Worm (Caenorhabditis elegans) whole organism, early embryonic: ENCODE measurements around the gene sumv-2.

Source experiments
- B0310.2 ChIP-seq: sonication (generic microtip); optimal IDR thresholded peaks from 2 replicates; lab custom pipeline; 2016; ENCODE audit warnings: mild to moderate bottlenecking, missing genetic modification characterization, missing compliant biosample characterization
- F13C5.2 ChIP-seq: sonication (generic microtip); optimal IDR thresholded peaks from 2 replicates; lab custom pipeline; 2017; ENCODE audit warnings: mild to moderate bottlenecking, missing genetic modification characterization, inconsistent platforms, missing compliant biosample characterization
- aly-1 ChIP-seq: sonication (generic microtip); optimal IDR thresholded peaks from 2 replicates; lab custom pipeline; 2016; ENCODE audit warnings: missing genetic modification characterization, missing compliant biosample characterization
- ama-1 ChIP-seq: fragments of 150-350 bp; optimal IDR thresholded peaks from 2 replicates; lab custom pipeline; 2014
- ceh-13 ChIP-seq: fragments of 200-800 bp; sonication (Bioruptor generic); optimal IDR thresholded peaks from 2 replicates; lab custom pipeline; 2018; ENCODE audit warnings: mild to moderate bottlenecking, missing genetic modification characterization, missing compliant biosample characterization
- ceh-36 ChIP-seq: sonication (generic microtip); optimal IDR thresholded peaks from 2 replicates; lab custom pipeline; 2016; ENCODE audit warnings: missing genetic modification characterization, inconsistent platforms, missing compliant biosample characterization
- ets-7 ChIP-seq: sonication (generic microtip); optimal IDR thresholded peaks from 2 replicates; lab custom pipeline; 2016; ENCODE audit warnings: missing genotype, missing genetic modification characterization, missing compliant biosample characterization
- flt-1 ChIP-seq: fragments of 200-800 bp; sonication (Bioruptor generic); IDR thresholded peaks from 2 replicates; pipeline ENCODE4 v1.3.6; 2022; ENCODE audit warnings: missing genetic modification characterization, missing compliant biosample characterization
- hmbx-1 ChIP-seq: sonication (generic microtip); optimal IDR thresholded peaks from 2 replicates; lab custom pipeline; 2016; ENCODE audit warnings: mild to moderate bottlenecking, missing genetic modification characterization, missing compliant biosample characterization
- hmg-4 ChIP-seq: fragments of 200-800 bp; sonication (Bioruptor generic); optimal IDR thresholded peaks from 2 replicates; lab custom pipeline; 2018; ENCODE audit warnings: mild to moderate bottlenecking, missing genetic modification characterization, missing compliant biosample characterization
- hnd-1 ChIP-seq: sonication (generic microtip); optimal IDR thresholded peaks from 2 replicates; lab custom pipeline; 2016; ENCODE audit warnings: missing genetic modification characterization, missing compliant biosample characterization
- pes-1 ChIP-seq: fragments of 200-800 bp; sonication (Bioruptor generic); IDR thresholded peaks from 2 replicates; pipeline ENCODE4 v1.3.6; 2022; ENCODE audit warnings: missing genetic modification reagents, missing genetic modification characterization, missing compliant biosample characterization
- scrt-1 ChIP-seq: fragments of 200-800 bp; sonication (Bioruptor generic); IDR thresholded peaks from 2 replicates; pipeline ENCODE4 v1.3.6; 2022; ENCODE audit warnings: missing genetic modification characterization, missing compliant biosample characterization
- sea-1 ChIP-seq: fragments of 200-800 bp; sonication (Bioruptor generic); conservative IDR thresholded peaks from 2 replicates; pipeline ENCODE4 v1.3.6; 2022; ENCODE audit warnings: missing genetic modification characterization, missing compliant biosample characterization
- tbx-11 ChIP-seq: fragments of 200-800 bp; sonication (Bioruptor generic); IDR thresholded peaks from 2 replicates; pipeline ENCODE4 v1.3.6; 2022; ENCODE audit warnings: missing genetic modification characterization, missing compliant biosample characterization
- tbx-37 ChIP-seq: fragments of 200-800 bp; sonication (Bioruptor generic); conservative IDR thresholded peaks from 2 replicates; pipeline ENCODE4 v1.3.6; 2022; ENCODE audit warnings: missing genetic modification reagents, missing genetic modification characterization, missing compliant biosample characterization
- tra-4 ChIP-seq: sonication (generic microtip); optimal IDR thresholded peaks from 2 replicates; lab custom pipeline; 2017; ENCODE audit warnings: missing genetic modification characterization, missing compliant biosample characterization

sumv-2 gene

DNA sequence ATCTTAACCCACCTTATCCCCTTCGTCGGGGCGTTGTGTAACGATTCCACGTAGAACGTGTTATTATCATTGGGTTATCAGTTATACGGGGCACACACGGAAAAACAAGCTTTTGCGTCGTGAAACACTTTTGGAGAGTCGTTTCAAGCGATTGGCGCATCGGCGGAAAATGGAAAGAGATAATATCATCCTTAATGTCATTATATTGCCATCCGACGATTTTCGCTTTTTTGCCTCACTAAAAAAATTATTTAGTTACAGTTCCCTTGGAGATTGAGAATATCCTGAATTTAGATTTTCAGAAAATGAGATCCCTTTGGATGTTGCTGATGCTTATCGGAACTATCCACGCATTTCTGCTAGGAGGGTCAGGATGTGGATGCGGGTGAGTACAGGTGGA, 31.2 kb downstream of the sumv-2 start, which contains the start of gene F41F3.8:
F41F3.8 (plus strand) TSS at position 301 of the 400 bp plus-strand sequence.
- TF ChIP-seq ets-7 (no peak), aly-1 (no peak), F13C5.2 (tag; lab: Kevin White, UChicago) (no peak), tra-4 (tag; lab: Kevin White, UChicago) (no peak)

- TF ChIP-seq hmg-4 (GFP tag; lab: Kevin White, UChicago) (no peak), sea-1 (no peak), ceh-36 (tag; lab: Kevin White, UChicago) (no peak), ceh-13 (no peak), flt-1 (no peak), tbx-11 (GFP tag; lab: Robert Waterston, UW) (no peak), ama-1 (lab: Kevin White, UChicago) (no peak), ets-7 (no peak), hmbx-1 (tag; lab: Kevin White, UChicago) (no peak), hnd-1 (tag; lab: Kevin White, UChicago) (no peak), pes-1 (GFP tag; lab: Robert Waterston, UW) (no peak)
Observed at ce11 chrV:4649649-4650384, 32.5 kb downstream of the sumv-2 start.

- TF ChIP-seq B0310.2 (tag; lab: Kevin White, UChicago) (no peak), ceh-36 (tag; lab: Kevin White, UChicago) (no peak), flt-1 (no peak), tbx-37 (no peak), pes-1 (GFP tag; lab: Robert Waterston, UW) (no peak), scrt-1 (GFP tag; lab: Robert Waterston, UW) (no peak), tra-4 (tag; lab: Kevin White, UChicago) (no peak), ets-7 (no peak), hnd-1 (tag; lab: Kevin White, UChicago) (no peak), aly-1 (no peak), hmg-4 (GFP tag; lab: Kevin White, UChicago) (no peak), ceh-13 (no peak)
Observed at ce11 chrV:4651480-4651879, 34.1 kb downstream of the sumv-2 start.

DNA sequence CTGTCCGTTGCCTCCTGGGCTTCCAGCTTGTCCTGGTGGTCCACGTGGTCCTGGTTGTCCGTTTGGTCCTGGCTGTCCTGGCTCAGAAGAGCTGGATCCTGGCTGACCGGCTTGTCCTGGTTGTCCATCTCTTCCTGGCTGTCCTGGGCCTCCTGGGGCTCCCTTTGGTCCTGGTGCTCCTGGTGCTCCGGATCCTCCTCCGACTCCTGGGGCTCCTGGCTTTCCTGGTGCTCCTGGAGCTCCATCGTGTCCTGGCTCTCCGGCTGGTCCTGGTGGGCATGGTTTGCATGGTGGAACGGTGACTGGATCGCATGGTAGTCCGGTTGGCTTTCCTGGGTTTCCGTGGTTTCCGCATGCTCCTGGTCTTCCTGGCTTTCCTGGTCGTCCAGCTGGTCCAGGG, 35.7 kb downstream of the sumv-2 start:
- no peak for TF ChIP-seq ets-7
- no peak for TF ChIP-seq scrt-1 (GFP tag; lab: Robert Waterston, UW)
- TF ChIP-seq tra-4 (tag; lab: Kevin White, UChicago) = no peak
- TF ChIP-seq ceh-36 (tag; lab: Kevin White, UChicago) = no peak
- TF ChIP-seq F13C5.2 (tag; lab: Kevin White, UChicago) = no peak
- no peak for TF ChIP-seq hmg-4 (GFP tag; lab: Kevin White, UChicago)
- TF ChIP-seq hmbx-1 (tag; lab: Kevin White, UChicago) = no peak
- TF ChIP-seq B0310.2 (tag; lab: Kevin White, UChicago) = no peak
- no peak for TF ChIP-seq sea-1
- no peak for TF ChIP-seq pes-1 (GFP tag; lab: Robert Waterston, UW)
- no peak for TF ChIP-seq hnd-1 (tag; lab: Kevin White, UChicago)
- TF ChIP-seq tbx-11 (GFP tag; lab: Robert Waterston, UW) = no peak
- TF ChIP-seq aly-1 = no peak
- no peak for TF ChIP-seq ceh-13

- TF ChIP-seq hmg-4 (GFP tag; lab: Kevin White, UChicago) = no peak
- no peak for TF ChIP-seq scrt-1 (GFP tag; lab: Robert Waterston, UW)
- no peak for TF ChIP-seq tbx-37
- TF ChIP-seq tbx-11 (GFP tag; lab: Robert Waterston, UW) = no peak
- no peak for TF ChIP-seq flt-1
- TF ChIP-seq ets-7 = no peak
- TF ChIP-seq aly-1 = no peak
- no peak for TF ChIP-seq ceh-13
- TF ChIP-seq sea-1 = no peak
- TF ChIP-seq ama-1 (lab: Kevin White, UChicago) = no peak
- TF ChIP-seq F13C5.2 (tag; lab: Kevin White, UChicago) = no peak
- TF ChIP-seq hmbx-1 (tag; lab: Kevin White, UChicago) = no peak
- TF ChIP-seq ceh-36 (tag; lab: Kevin White, UChicago) = no peak
- no peak for TF ChIP-seq pes-1 (GFP tag; lab: Robert Waterston, UW)
- no peak for TF ChIP-seq hnd-1 (tag; lab: Kevin White, UChicago)
Observed at ce11 chrV:4653871-4654605, 36.7 kb downstream of the sumv-2 start, which contains the start of the genes col-139 and F41F3.1. col-139 (minus strand) TSS chrV:4653971. F41F3.1 (plus strand) TSS chrV:4654555.

DNA sequence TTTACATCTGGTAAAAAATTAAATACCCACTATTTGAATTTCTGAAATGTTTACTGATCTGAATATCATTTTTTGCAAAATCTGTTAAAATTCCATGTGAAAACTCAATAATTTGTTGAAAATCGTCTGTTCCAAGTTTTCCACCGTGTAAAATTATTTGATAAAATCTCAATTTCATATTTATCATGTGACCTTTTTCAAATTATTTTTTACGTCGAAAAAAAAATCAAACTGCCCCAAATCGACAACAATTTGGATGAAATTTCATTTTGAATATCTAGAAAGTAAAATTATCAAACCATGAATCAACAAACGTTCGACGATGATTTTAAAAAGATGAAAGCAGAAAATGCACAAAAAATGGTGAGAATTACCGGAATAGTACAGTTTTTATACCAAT, 37.8 kb downstream of the sumv-2 start, which contains the start of gene F41F3.9:
F41F3.9 (plus strand) TSS at position 301 of the 400 bp plus-strand sequence.
- TF ChIP-seq F13C5.2 (tag; lab: Kevin White, UChicago) = no peak
- TF ChIP-seq aly-1 = no peak
- TF ChIP-seq pes-1 (GFP tag; lab: Robert Waterston, UW) = no peak

- no peak for TF ChIP-seq ets-7
Observed at ce11 chrV:4662400-4662799, 45.0 kb downstream of the sumv-2 start, which contains the start of gene srx-74. srx-74 (minus strand) TSS chrV:4662500.

DNA sequence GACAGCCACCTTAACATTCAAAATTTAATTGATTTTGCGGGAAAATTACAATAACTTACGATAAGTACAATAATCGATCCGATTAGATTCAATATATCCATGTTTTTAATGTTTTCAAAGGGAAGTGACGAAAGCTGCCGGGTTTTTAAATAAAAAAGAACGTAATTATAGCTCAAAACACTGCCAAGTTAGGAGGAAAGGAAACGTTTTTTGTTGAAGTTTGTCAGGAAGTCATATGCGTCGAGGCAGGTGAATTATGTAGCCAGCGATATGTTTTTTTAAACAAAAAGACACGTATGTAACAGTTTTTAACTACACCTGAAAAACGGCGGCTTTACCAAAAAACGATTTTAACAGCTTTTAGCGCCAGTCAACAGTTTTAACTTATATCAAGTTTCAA, 48.3 kb downstream of the sumv-2 start, which contains the start of gene srx-73:
srx-73 (minus strand) TSS at position 101 of the 400 bp plus-strand sequence.
- TF ChIP-seq B0310.2 (tag; lab: Kevin White, UChicago) = no peak
- TF ChIP-seq ama-1 (lab: Kevin White, UChicago) = no peak
- no peak for TF ChIP-seq aly-1
- TF ChIP-seq ceh-13 = no peak
- no peak for TF ChIP-seq ets-7
- no peak for TF ChIP-seq pes-1 (GFP tag; lab: Robert Waterston, UW)
- no peak for TF ChIP-seq sea-1
- no peak for TF ChIP-seq scrt-1 (GFP tag; lab: Robert Waterston, UW)
